Fruit fly (Drosophila melanogaster): Measurements from ENCODE around the gene CG5860.

The CG5860 gene

dm6 chr3R:17400675-17401118, 8.7 kb upstream of the CG5860 start (continued):
- TF ChIP-seq HmgD (GFP tag; optimal IDR thresholded peaks at IDR 0.05), result no peak
- no peak for TF ChIP-seq trh (GFP tag; optimal IDR thresholded peaks at IDR 0.05)
- TF ChIP-seq abd-A (tag; optimal IDR thresholded peaks at IDR 0.05), result no peak
- peak; percentile 34; the same call in 2 of the 3 replicates for TF ChIP-seq row (GFP tag; IDR thresholded peaks at IDR 0.05)
- TF ChIP-seq fru (optimal IDR thresholded peaks at IDR 0.05), result no peak
- no peak for TF ChIP-seq sna (GFP tag; IDR thresholded peaks at IDR 0.05; ENCODE audit: partially characterized antibody)
- no peak for TF ChIP-seq Atf-2 (GFP tag; optimal IDR thresholded peaks at IDR 0.05)
- no peak for TF ChIP-seq CG9609 (GFP tag; optimal IDR thresholded peaks at IDR 0.05)
- TF ChIP-seq CG13296 (GFP tag; optimal IDR thresholded peaks at IDR 0.05), result no peak
- no peak for TF ChIP-seq sim (GFP tag; IDR thresholded peaks at IDR 0.05)
- no peak for TF ChIP-seq CG7271 (tag; optimal IDR thresholded peaks at IDR 0.05)
- TF ChIP-seq CG10462 (GFP tag; optimal IDR thresholded peaks at IDR 0.05), result no peak
- no peak for TF ChIP-seq slbo (GFP tag; IDR thresholded peaks at IDR 0.05)
- no peak for TF ChIP-seq insv (GFP tag; optimal IDR thresholded peaks at IDR 0.05)
- no peak for TF ChIP-seq CG3995 (GFP tag; optimal IDR thresholded peaks at IDR 0.05)
- TF ChIP-seq dimm (GFP tag; IDR thresholded peaks at IDR 0.05), result no peak
- peak; percentile 58 for TF ChIP-seq bab2 (GFP tag; optimal IDR thresholded peaks at IDR 0.05)
- no peak for TF ChIP-seq sob (GFP tag; IDR thresholded peaks at IDR 0.05)
- TF ChIP-seq lmd (GFP tag; IDR thresholded peaks at IDR 0.05), result 0 out of 2 replicates have a peak, but pooled peaks have one; percentile 35
- TF ChIP-seq unpg (GFP tag; optimal IDR thresholded peaks at IDR 0.05), result peak; percentile 52
- no peak for TF ChIP-seq Dref (GFP tag; IDR thresholded peaks at IDR 0.05)
- TF ChIP-seq ham (GFP tag; IDR thresholded peaks at IDR 0.05), result no peak
- TF ChIP-seq pita (GFP tag; optimal IDR thresholded peaks at IDR 0.05), result no peak
- peak; percentile 55 for TF ChIP-seq Abd-B (GFP tag; optimal IDR thresholded peaks at IDR 0.05)
- peak; percentile 41 for TF ChIP-seq pb (GFP tag; optimal IDR thresholded peaks at IDR 0.05)
- no peak for TF ChIP-seq CG12219 (GFP tag; optimal IDR thresholded peaks at IDR 0.05)
- TF ChIP-seq PHDP (tag; optimal IDR thresholded peaks at IDR 0.05), result no peak
- no peak for TF ChIP-seq CG14014 (GFP tag; IDR thresholded peaks at IDR 0.05)
- TF ChIP-seq Hmr (GFP tag; optimal IDR thresholded peaks at IDR 0.05), result peak; percentile 22
- TF ChIP-seq lilli (GFP tag; optimal IDR thresholded peaks at IDR 0.05), result no peak
- TF ChIP-seq CG13123 (GFP tag; optimal IDR thresholded peaks at IDR 0.05), result no peak
- peak; percentile 52; the same call in 1 of the 2 replicates for TF ChIP-seq Rfx (GFP tag; IDR thresholded peaks at IDR 0.05)
- TF ChIP-seq zfh2 (GFP tag; optimal IDR thresholded peaks at IDR 0.05), result no peak
- no peak for TF ChIP-seq Dip2 (GFP tag; IDR thresholded peaks at IDR 0.05)
- TF ChIP-seq CG4360 (GFP tag; IDR thresholded peaks at IDR 0.05), result no peak
- TF ChIP-seq H15 (GFP tag; IDR thresholded peaks at IDR 0.05), result no peak
- no peak for TF ChIP-seq sr (GFP tag; IDR thresholded peaks at IDR 0.05)
- no peak for TF ChIP-seq CG33213 (GFP tag; optimal IDR thresholded peaks at IDR 0.05)
- TF ChIP-seq tx (GFP tag; optimal IDR thresholded peaks at IDR 0.05), result no peak
- TF ChIP-seq Mrtf (GFP tag; IDR thresholded peaks at IDR 0.05), result no peak
- TF ChIP-seq dm (GFP tag; optimal IDR thresholded peaks at IDR 0.05), result no peak
- TF ChIP-seq CG9797 (GFP tag; optimal IDR thresholded peaks at IDR 0.05), result no peak
- TF ChIP-seq slp2 (GFP tag; optimal IDR thresholded peaks at IDR 0.05), result no peak
- TF ChIP-seq pho (GFP tag; optimal IDR thresholded peaks at IDR 0.05), result no peak
- TF ChIP-seq da (GFP tag; optimal IDR thresholded peaks at IDR 0.05), result no peak
- no peak for TF ChIP-seq Sry-β (GFP tag; optimal IDR thresholded peaks at IDR 0.05)
- TF ChIP-seq B-H2 (GFP tag; optimal IDR thresholded peaks at IDR 0.05), result no peak
- no peak for TF ChIP-seq Sin3A (optimal IDR thresholded peaks at IDR 0.05)
- no peak for TF ChIP-seq jigr1 (GFP tag; IDR thresholded peaks at IDR 0.05)
- TF ChIP-seq Gug (GFP tag; IDR thresholded peaks at IDR 0.05), result no peak
- no peak for TF ChIP-seq CG2202 (tag; optimal IDR thresholded peaks at IDR 0.05)
- no peak for TF ChIP-seq chm (GFP tag; IDR thresholded peaks at IDR 0.05)
- no peak for TF ChIP-seq vvl (GFP tag; IDR thresholded peaks at IDR 0.05)
- no peak for TF ChIP-seq MBD-R2 (GFP tag; IDR thresholded peaks at IDR 0.05)
- no peak for TF ChIP-seq CG10366 (GFP tag; IDR thresholded peaks at IDR 0.05)

Data from whole organism, embryonic.